Worm (Caenorhabditis elegans): Measurements from ENCODE around the gene Y47D7A.9.

The Y47D7A.9 gene

DNA sequence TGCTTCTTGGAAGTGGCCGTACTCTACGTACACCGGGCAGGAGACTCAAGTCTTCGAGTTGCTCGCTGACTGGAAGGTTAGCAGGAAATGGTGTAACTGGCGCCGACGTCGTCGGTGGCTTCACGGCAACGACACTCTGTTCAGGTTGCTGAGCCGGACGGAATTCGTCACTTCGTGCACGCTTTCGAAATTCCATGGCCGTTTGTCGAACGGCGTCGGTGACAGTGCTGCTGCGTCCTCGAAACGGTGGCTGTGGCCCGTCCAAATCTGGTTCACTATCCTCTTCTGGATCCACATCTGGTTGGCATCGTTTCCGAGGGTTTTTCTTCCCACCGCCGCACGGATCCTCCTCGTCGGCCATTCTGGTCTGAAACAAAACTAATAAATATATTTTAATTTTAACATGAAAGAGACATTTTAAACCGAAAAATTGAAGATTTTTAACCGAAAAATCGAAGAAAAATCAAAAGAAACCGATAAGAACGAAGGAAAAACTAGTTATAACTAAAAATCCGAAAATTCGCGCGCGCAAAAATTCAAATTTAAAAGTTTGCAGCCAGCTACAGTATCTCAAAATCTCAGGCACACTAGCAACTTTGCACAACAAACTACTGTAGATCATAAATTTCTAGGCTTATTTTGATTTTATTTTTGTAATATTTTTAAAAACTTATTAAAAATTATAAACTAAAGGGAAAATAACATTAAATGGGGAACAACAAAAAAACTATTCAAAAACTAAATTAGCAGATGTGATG lies 47.8 kb downstream of the Y47D7A.9 start, which contains the start of gene F32D1.7:
TSS of gene F32D1.7 (minus strand) at position 367 of the 758 bp plus-strand sequence.
- TF ChIP-seq unc-62 (GFP tag; optimal IDR thresholded peaks at IDR 0.05): no peak

DNA sequence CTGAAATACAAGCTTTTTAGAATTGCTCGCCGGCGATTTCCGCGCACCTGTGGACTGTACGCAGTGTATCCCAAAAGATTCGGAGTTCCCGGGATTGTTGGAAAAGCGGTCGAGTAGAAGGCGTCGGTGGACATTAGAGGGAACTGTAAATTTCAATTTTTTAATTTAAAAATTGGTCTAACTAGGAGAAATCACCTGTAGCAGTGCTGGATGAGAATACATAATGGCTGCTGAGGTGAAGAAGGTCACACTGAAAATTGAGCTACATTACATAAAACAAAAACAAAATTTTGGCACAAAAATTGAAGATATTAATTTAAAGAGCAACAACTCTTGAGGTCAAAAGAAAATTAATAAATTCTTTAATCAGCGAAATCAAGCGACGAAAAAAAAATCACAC lies 49.1 kb downstream of the Y47D7A.9 start, which contains the start of gene neg-1:
TSS of gene neg-1 (minus strand) at position 250 of the 400 bp plus-strand sequence.
- TF ChIP-seq unc-62 (GFP tag; optimal IDR thresholded peaks at IDR 0.05): no peak

DNA sequence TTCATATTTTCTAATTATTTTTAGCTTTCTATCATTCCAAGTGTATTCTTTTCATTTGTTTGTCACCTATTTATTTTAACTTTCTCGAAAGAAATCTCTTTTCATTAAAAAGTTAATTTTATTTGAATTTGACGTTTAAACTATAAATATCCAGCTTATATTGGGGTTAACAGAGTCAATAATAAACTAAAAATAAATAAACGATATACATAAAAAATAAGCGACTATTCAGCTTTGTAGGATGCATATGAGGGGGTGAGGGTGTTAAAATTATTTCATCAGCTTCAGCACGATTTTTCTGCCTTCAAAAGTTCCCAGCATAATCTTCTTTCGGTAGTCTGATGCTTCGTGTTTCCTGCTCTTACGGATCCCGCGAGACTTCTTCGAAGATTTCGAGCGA lies 50.1 kb downstream of the Y47D7A.9 start:
- TF ChIP-seq unc-62 (GFP tag; optimal IDR thresholded peaks at IDR 0.05): no peak

Measured in whole organism, dauer.